Worm (Caenorhabditis elegans) whole organism, L4 larva: Measurements from ENCODE around the gene ZK112.4.

Experiments used
- F10B5.3 ChIP-seq: sonication (generic microtip); optimal IDR thresholded peaks from 2 replicates; lab custom pipeline; 2016; ENCODE audit warnings: mild to moderate bottlenecking, missing genetic modification characterization, missing compliant biosample characterization
- F44E2.7 ChIP-seq: fragments of 200-800 bp; sonication (Bioruptor generic); IDR thresholded peaks from 2 replicates; pipeline ENCODE4 v2.1.2; 2022; ENCODE audit warnings: missing genetic modification characterization, missing compliant biosample characterization
- Y105C5A.15 ChIP-seq: fragments of 200-800 bp; sonication (Bioruptor generic); IDR thresholded peaks from 2 replicates; pipeline ENCODE4 v1.3.6; 2022; ENCODE audit warnings: missing genetic modification characterization, missing compliant biosample characterization
- Y5F2A.4 ChIP-seq: fragments of 200-800 bp; sonication (Bioruptor generic); optimal IDR thresholded peaks from 2 replicates; lab custom pipeline; 2018; ENCODE audit warnings: mild to moderate bottlenecking, missing genetic modification characterization, missing compliant biosample characterization
- ZK337.2 ChIP-seq: fragments of 200-800 bp; sonication (Bioruptor generic); IDR thresholded peaks from 2 replicates; pipeline ENCODE4 v1.3.6; 2022; ENCODE audit warnings: missing genetic modification reagents, missing genetic modification characterization, missing compliant biosample characterization
- ZK546.5 ChIP-seq, 2 experiments: sonication (generic microtip); optimal IDR thresholded peaks; 2 replicates each; lab custom pipeline; 2017; ENCODE audit warnings: missing biosample characterization in 2 of 2, missing genetic modification characterization in 2 of 2
- aha-1 ChIP-seq: fragments of 150-350 bp; peaks from one replicate; lab custom pipeline; 2014; ENCODE audit warnings: missing biosample characterization, missing genetic modification characterization
- ceh-82 ChIP-seq: sonication (generic microtip); optimal IDR thresholded peaks from 2 replicates; lab custom pipeline; 2017; ENCODE audit warnings: missing biosample characterization, missing genetic modification characterization
- ces-1 ChIP-seq: fragments of 150-350 bp; sonication (generic microtip); optimal IDR thresholded peaks from 4 replicates; lab custom pipeline; 2014; ENCODE audit warnings: missing biosample characterization, missing genetic modification reagents, missing genetic modification characterization
- cey-2 ChIP-seq: sonication (generic microtip); optimal IDR thresholded peaks from 3 replicates; lab custom pipeline; 2017; ENCODE audit warnings: missing genetic modification characterization, mild to moderate bottlenecking, missing compliant biosample characterization, antibody characterized with exemption, borderline replicate concordance; ENCODE audit not compliant: insufficient read depth
- daf-8 ChIP-seq: fragments of 200-800 bp; sonication (Bioruptor generic); IDR thresholded peaks from 2 replicates; pipeline ENCODE4 v1.3.6; 2022; ENCODE audit warnings: missing genetic modification characterization, missing compliant biosample characterization
- dmd-6 ChIP-seq: fragments of 200-800 bp; sonication (Bioruptor generic); IDR thresholded peaks from 2 replicates; pipeline ENCODE4 v1.3.6; 2022; ENCODE audit warnings: missing genetic modification reagents, missing genetic modification characterization, missing compliant biosample characterization
- dmd-8 ChIP-seq: fragments of 200-800 bp; sonication (Bioruptor generic); IDR thresholded peaks from 2 replicates; pipeline ENCODE4 v1.3.6; 2022; ENCODE audit warnings: missing genetic modification characterization, missing compliant biosample characterization
- dpl-1 ChIP-seq: fragments of 150-350 bp; optimal IDR thresholded peaks from 2 replicates; lab custom pipeline; 2014; ENCODE audit warnings: missing biosample characterization, missing genetic modification reagents, missing genetic modification characterization
- dve-1 ChIP-seq: sonication (generic microtip); optimal IDR thresholded peaks from 2 replicates; lab custom pipeline; 2017; ENCODE audit warnings: antibody characterized with exemption, mild to moderate bottlenecking, missing genetic modification characterization, missing compliant biosample characterization; ENCODE audit not compliant: insufficient read depth
- egl-43 ChIP-seq: fragments of 200-800 bp; sonication (Bioruptor generic); IDR thresholded peaks from 2 replicates; pipeline ENCODE4 v1.3.6; 2022; ENCODE audit warnings: missing genetic modification reagents, missing genetic modification characterization, missing compliant biosample characterization
- hlh-11 ChIP-seq: fragments of 200-800 bp; sonication (Bioruptor generic); optimal IDR thresholded peaks from 2 replicates; lab custom pipeline; 2018; ENCODE audit warnings: mild to moderate bottlenecking, missing genetic modification characterization, missing compliant biosample characterization
- jun-1 ChIP-seq: fragments of 150-350 bp; optimal IDR thresholded peaks from 2 replicates; lab custom pipeline; 2014; ENCODE audit warnings: missing biosample characterization, missing genetic modification reagents, missing genetic modification characterization
- lin-15B ChIP-seq: fragments of 150-350 bp; sonication (generic microtip); optimal IDR thresholded peaks from 3 replicates; lab custom pipeline; 2014; ENCODE audit warnings: missing biosample characterization, missing genetic modification characterization
- lin-29 ChIP-seq: fragments of 200-800 bp; sonication (Bioruptor generic); IDR thresholded peaks from 2 replicates; pipeline ENCODE4 v1.3.6; 2022; ENCODE audit warnings: missing genetic modification reagents, missing genetic modification characterization, missing compliant biosample characterization
- mdl-1 ChIP-seq, 2 experiments: fragments of 150-350 bp in 1 of 2; sonication (generic microtip) in 1 of 2; optimal IDR thresholded peaks; 2 replicates each; lab custom pipeline; 2014 to 2017; ENCODE audit warnings: missing biosample characterization in 2 of 2, missing genetic modification characterization in 2 of 2
- mep-1 ChIP-seq: fragments of 150-350 bp; sonication (generic microtip); optimal IDR thresholded peaks from 3 replicates; lab custom pipeline; 2014; ENCODE audit warnings: missing biosample characterization, missing genetic modification characterization
- mxl-2 ChIP-seq: fragments of 200-800 bp; sonication (Bioruptor generic); conservative IDR thresholded peaks from 2 replicates; pipeline ENCODE4 v1.3.6; 2022; ENCODE audit warnings: missing genetic modification reagents, missing genetic modification characterization, missing compliant biosample characterization
- mxl-3 ChIP-seq: fragments of 200-800 bp; sonication (Bioruptor generic); optimal IDR thresholded peaks from 2 replicates; lab custom pipeline; 2018; ENCODE audit warnings: mild to moderate bottlenecking, missing genetic modification characterization, missing compliant biosample characterization
- nhr-10 ChIP-seq: fragments of 150-350 bp; optimal IDR thresholded peaks from 2 replicates; lab custom pipeline; 2014; ENCODE audit warnings: missing biosample characterization, missing genetic modification characterization
- nhr-237 ChIP-seq: sonication (generic microtip); optimal IDR thresholded peaks from 2 replicates; lab custom pipeline; 2017; ENCODE audit warnings: missing biosample characterization, missing genetic modification characterization
- nhr-41 ChIP-seq: fragments of 200-800 bp; sonication (Bioruptor generic); IDR thresholded peaks from 2 replicates; pipeline ENCODE4 v1.3.6; 2022; ENCODE audit warnings: missing genetic modification reagents, missing genetic modification characterization, missing compliant biosample characterization
- nhr-6 ChIP-seq: fragments of 150-350 bp; optimal IDR thresholded peaks from 2 replicates; lab custom pipeline; 2014; ENCODE audit warnings: missing biosample characterization, missing genetic modification characterization
- nhr-77 ChIP-seq: fragments of 150-350 bp; optimal IDR thresholded peaks from 2 replicates; lab custom pipeline; 2014; ENCODE audit warnings: missing biosample characterization, missing genetic modification characterization
- pha-4 ChIP-seq, 2 experiments: fragments of 150-350 bp in 1 of 2; fragments of 200-800 bp in 1 of 2; sonication (Bioruptor generic) in 1 of 2; IDR thresholded peaks in 1 of 2; optimal IDR thresholded peaks in 1 of 2; 2 replicates each; pipeline versions ENCODE4 v1.3.6 to Lab custom; 2014 to 2022; ENCODE audit warnings: missing genetic modification characterization in 2 of 2, missing genetic modification reagents in 2 of 2, missing biosample characterization in 1 of 2, missing compliant biosample characterization in 1 of 2
- php-3 ChIP-seq: fragments of 200-800 bp; sonication (Bioruptor generic); IDR thresholded peaks from 2 replicates; pipeline ENCODE4 v1.3.6; 2022; ENCODE audit warnings: missing genetic modification reagents, missing genetic modification characterization, missing compliant biosample characterization
- saeg-2 ChIP-seq: fragments of 200-800 bp; sonication (Bioruptor generic); IDR thresholded peaks from 2 replicates; pipeline ENCODE4 v1.3.6; 2022; ENCODE audit warnings: missing genetic modification reagents, missing genetic modification characterization, missing compliant biosample characterization
- snpc-1.2 ChIP-seq: fragments of 200-800 bp; sonication (Bioruptor generic); IDR thresholded peaks from 2 replicates; pipeline ENCODE4 v1.3.6; 2022; ENCODE audit warnings: missing genetic modification reagents, missing genetic modification characterization, missing compliant biosample characterization
- spr-3 ChIP-seq: fragments of 200-800 bp; sonication (Bioruptor generic); optimal IDR thresholded peaks from 2 replicates; lab custom pipeline; 2018; ENCODE audit warnings: mild to moderate bottlenecking, missing genetic modification characterization, missing compliant biosample characterization
- tag-97 ChIP-seq: fragments of 200-800 bp; sonication (Bioruptor generic); IDR thresholded peaks from 2 replicates; pipeline ENCODE4 v1.3.6; 2022; ENCODE audit warnings: missing genetic modification characterization, missing compliant biosample characterization
- unc-130 ChIP-seq: sonication (generic microtip); optimal IDR thresholded peaks from 2 replicates; lab custom pipeline; 2016; ENCODE audit warnings: missing genetic modification reagents, missing genetic modification characterization, missing compliant biosample characterization
- unc-62 ChIP-seq, 3 experiments: fragments of 150-350 bp in 1 of 3; sonication (generic microtip); optimal IDR thresholded peaks in 2 of 3; peaks in 1 of 3; 1 replicate in 1 of 3; 2 replicates in 2 of 3; lab custom pipeline; 2014 to 2017; ENCODE audit warnings: missing biosample characterization in 3 of 3, missing genetic modification characterization in 3 of 3, missing genetic modification reagents in 3 of 3, missing genotype in 1 of 3
- zag-1 ChIP-seq: fragments of 150-350 bp; optimal IDR thresholded peaks from 2 replicates; lab custom pipeline; 2014; ENCODE audit warnings: missing biosample characterization, missing genetic modification characterization
- zip-2 ChIP-seq: fragments of 150-350 bp; optimal IDR thresholded peaks from 2 replicates; lab custom pipeline; 2014; ENCODE audit warnings: missing biosample characterization, missing genetic modification characterization
- ztf-11 ChIP-seq: fragments of 150-350 bp; optimal IDR thresholded peaks from 2 replicates; lab custom pipeline; 2014; ENCODE audit warnings: missing biosample characterization, missing genetic modification characterization

The ZK112.4 gene

ce11 chrIII:7758562-7758961, 28.8 kb upstream of the ZK112.4 start, which contains the start of gene pcp-1 (continued):
- TF ChIP-seq dve-1 (tag; lab: Kevin White, UChicago) (peak; percentile 93), nhr-41 (GFP tag; lab: Robert Waterston, UW) (0 out of 2 replicates have a peak, but pooled peaks have one; percentile 30), nhr-77 (tag; lab: Kevin White, UChicago) (peak; percentile 65), nhr-6 (tag; lab: Kevin White, UChicago) (peak; percentile 43), egl-43 (GFP tag; lab: Robert Waterston, UW) (no peak), aha-1 (tag; lab: Kevin White, UChicago) (no peak), snpc-1.2 (GFP tag; lab: Robert Waterston, UW) (no peak), dmd-6 (GFP tag; lab: Robert Waterston, UW) (peak; percentile 91), mxl-2 (GFP tag; lab: Robert Waterston, UW) (0 out of 2 replicates have a peak, but pooled peaks have one; percentile 22), hlh-11 (tag; lab: Kevin White, UChicago) (peak; percentile 90)

ce11 chrIII:7754348-7754747, 24.5 kb upstream of the ZK112.4 start, which contains the start of gene cdh-3:
TSS of gene cdh-3 (minus strand) at chrIII:7754448.
- no peak for TF ChIP-seq php-3 (GFP tag; lab: Robert Waterston, UW)
- no peak for TF ChIP-seq mep-1
- TF ChIP-seq mxl-2 (GFP tag; lab: Robert Waterston, UW), result no peak
- TF ChIP-seq ZK546.5 (tag; optimal IDR thresholded peaks at IDR 0.05; lab: Kevin White, UChicago), result no peak
- TF ChIP-seq tag-97 (GFP tag; lab: Robert Waterston, UW), result no peak
- no peak for TF ChIP-seq spr-3 (GFP tag; lab: Kevin White, UChicago)
- TF ChIP-seq saeg-2 (GFP tag; lab: Robert Waterston, UW), result no peak
- no peak for TF ChIP-seq jun-1
- TF ChIP-seq dmd-8 (GFP tag; lab: Robert Waterston, UW), result no peak
- TF ChIP-seq nhr-10 (tag; lab: Kevin White, UChicago), result no peak
- no peak for TF ChIP-seq pha-4 (GFP tag; IDR thresholded peaks at IDR 0.05; lab: Robert Waterston, UW)
- TF ChIP-seq pha-4 (tag; optimal IDR thresholded peaks at IDR 0.05; lab: Kevin White, UChicago), result no peak
- no peak for TF ChIP-seq dpl-1
- TF ChIP-seq snpc-1.2 (GFP tag; lab: Robert Waterston, UW), result no peak
- no peak for TF ChIP-seq unc-130 (GFP tag; lab: Kevin White, UChicago)
- TF ChIP-seq ZK337.2 (GFP tag; lab: Robert Waterston, UW), result no peak
- TF ChIP-seq cey-2, result no peak
- no peak for TF ChIP-seq mdl-1 (tag; optimal IDR thresholded peaks at IDR 0.05; lab: Kevin White, UChicago)
- TF ChIP-seq F10B5.3 (tag; lab: Kevin White, UChicago), result no peak

- TF ChIP-seq ces-1 (no peak), Y5F2A.4 (GFP tag; lab: Kevin White, UChicago) (no peak), lin-29 (GFP tag; lab: Robert Waterston, UW) (no peak), zip-2 (tag; lab: Kevin White, UChicago) (no peak), daf-8 (no peak), Y105C5A.15 (no peak), pha-4 (GFP tag; IDR thresholded peaks at IDR 0.05; lab: Robert Waterston, UW) (no peak), pha-4 (tag; optimal IDR thresholded peaks at IDR 0.05; lab: Kevin White, UChicago) (no peak), ztf-11 (tag; lab: Kevin White, UChicago) (no peak), ZK546.5 (tag; optimal IDR thresholded peaks at IDR 0.05; lab: Kevin White, UChicago) (no peak), mxl-3 (no peak), snpc-1.2 (GFP tag; lab: Robert Waterston, UW) (no peak), F44E2.7 (GFP tag; lab: Robert Waterston, UW) (no peak), zag-1 (tag; lab: Kevin White, UChicago) (no peak), lin-15B (tag; lab: Kevin White, UChicago) (no peak), ceh-82 (no peak), nhr-237 (tag; lab: Kevin White, UChicago) (no peak), unc-62 (GFP tag; optimal IDR thresholded peaks at IDR 0.05 in 1 of 2; lab: Kevin White, UChicago) (no peak), unc-62 (tag; optimal IDR thresholded peaks at IDR 0.05; lab: Kevin White, UChicago) (no peak)
Measured at ce11 chrIII:7743183-7743582, 13.4 kb upstream of the ZK112.4 start.
